Worm (Caenorhabditis elegans) whole organism, L4 larva: ENCODE results near the gene lact-8.

ENCODE experiments used
- D1046.2 ChIP-seq: fragments of 200-800 bp; sonication (Bioruptor generic); IDR thresholded peaks from 2 replicates; pipeline ENCODE4 v1.3.6; 2022; ENCODE audit warnings: missing genetic modification characterization, missing compliant biosample characterization
- F44E2.7 ChIP-seq: fragments of 200-800 bp; sonication (Bioruptor generic); IDR thresholded peaks from 2 replicates; pipeline ENCODE4 v2.1.2; 2022; ENCODE audit warnings: missing genetic modification characterization, missing compliant biosample characterization
- Y5F2A.4 ChIP-seq: fragments of 200-800 bp; sonication (Bioruptor generic); optimal IDR thresholded peaks from 2 replicates; lab custom pipeline; 2018; ENCODE audit warnings: mild to moderate bottlenecking, missing genetic modification characterization, missing compliant biosample characterization
- ZK337.2 ChIP-seq: fragments of 200-800 bp; sonication (Bioruptor generic); IDR thresholded peaks from 2 replicates; pipeline ENCODE4 v1.3.6; 2022; ENCODE audit warnings: missing genetic modification reagents, missing genetic modification characterization, missing compliant biosample characterization
- ZK546.5 ChIP-seq, 2 experiments: sonication (generic microtip); optimal IDR thresholded peaks; 2 replicates each; lab custom pipeline; 2017; ENCODE audit warnings: missing biosample characterization in 2 of 2, missing genetic modification characterization in 2 of 2
- aha-1 ChIP-seq: fragments of 150-350 bp; peaks from one replicate; lab custom pipeline; 2014; ENCODE audit warnings: missing biosample characterization, missing genetic modification characterization
- ama-1 ChIP-seq: fragments of 150-350 bp; optimal IDR thresholded peaks from 2 replicates; lab custom pipeline; 2014; ENCODE audit warnings: inconsistent platforms, mixed read lengths
- arid-1 ChIP-seq: fragments of 200-800 bp; sonication (Bioruptor generic); conservative IDR thresholded peaks from 2 replicates; pipeline ENCODE4 v1.3.6; 2022; ENCODE audit warnings: missing genetic modification reagents, missing genetic modification characterization, missing compliant biosample characterization
- attf-4 ChIP-seq: sonication (generic microtip); optimal IDR thresholded peaks from 3 replicates; lab custom pipeline; 2017; ENCODE audit warnings: missing biosample characterization, missing genetic modification characterization
- ceh-20 ChIP-seq: fragments of 200-800 bp; sonication (Bioruptor generic); IDR thresholded peaks from 2 replicates; pipeline ENCODE4 v1.3.6; 2022; ENCODE audit warnings: missing genetic modification reagents, missing genetic modification characterization, missing compliant biosample characterization
- ceh-28 ChIP-seq: fragments of 150-350 bp; optimal IDR thresholded peaks from 2 replicates; lab custom pipeline; 2014; ENCODE audit warnings: missing biosample characterization, missing genetic modification reagents, missing genetic modification characterization
- ceh-32 ChIP-seq: sonication (generic microtip); optimal IDR thresholded peaks from 2 replicates; lab custom pipeline; 2016; ENCODE audit warnings: mild to moderate bottlenecking, missing genetic modification characterization, missing compliant biosample characterization; ENCODE audit not compliant: poor library complexity
- ces-1 ChIP-seq: fragments of 150-350 bp; sonication (generic microtip); optimal IDR thresholded peaks from 4 replicates; lab custom pipeline; 2014; ENCODE audit warnings: missing biosample characterization, missing genetic modification reagents, missing genetic modification characterization
- ctbp-1 ChIP-seq: fragments of 200-800 bp; sonication (Bioruptor generic); IDR thresholded peaks from 2 replicates; pipeline ENCODE4 v1.3.6; 2022; ENCODE audit warnings: missing genetic modification reagents, missing genetic modification characterization, missing compliant biosample characterization
- dmd-6 ChIP-seq: fragments of 200-800 bp; sonication (Bioruptor generic); IDR thresholded peaks from 2 replicates; pipeline ENCODE4 v1.3.6; 2022; ENCODE audit warnings: missing genetic modification reagents, missing genetic modification characterization, missing compliant biosample characterization
- dmd-8 ChIP-seq: fragments of 200-800 bp; sonication (Bioruptor generic); IDR thresholded peaks from 2 replicates; pipeline ENCODE4 v1.3.6; 2022; ENCODE audit warnings: missing genetic modification characterization, missing compliant biosample characterization
- dmd-9 ChIP-seq: fragments of 200-800 bp; sonication (Bioruptor generic); IDR thresholded peaks from 2 replicates; pipeline ENCODE4 v1.3.6; 2022; ENCODE audit warnings: missing genetic modification reagents, missing genetic modification characterization, missing compliant biosample characterization
- duxl-1 ChIP-seq: sonication (generic microtip); optimal IDR thresholded peaks from 2 replicates; lab custom pipeline; 2016; ENCODE audit warnings: mild to moderate bottlenecking, missing genetic modification characterization, moderate library complexity, missing compliant biosample characterization; ENCODE audit not compliant: poor library complexity
- fos-1 ChIP-seq: fragments of 150-350 bp; optimal IDR thresholded peaks from 2 replicates; lab custom pipeline; 2014; ENCODE audit warnings: missing biosample characterization, missing genetic modification characterization
- gei-8 ChIP-seq: fragments of 200-800 bp; sonication (Bioruptor generic); optimal IDR thresholded peaks from 2 replicates; lab custom pipeline; 2018; ENCODE audit warnings: mild to moderate bottlenecking, missing genetic modification characterization, missing compliant biosample characterization
- hlh-11 ChIP-seq: fragments of 200-800 bp; sonication (Bioruptor generic); optimal IDR thresholded peaks from 2 replicates; lab custom pipeline; 2018; ENCODE audit warnings: mild to moderate bottlenecking, missing genetic modification characterization, missing compliant biosample characterization
- jun-1 ChIP-seq: fragments of 150-350 bp; optimal IDR thresholded peaks from 2 replicates; lab custom pipeline; 2014; ENCODE audit warnings: missing biosample characterization, missing genetic modification reagents, missing genetic modification characterization
- lim-7 ChIP-seq: fragments of 200-800 bp; sonication (Bioruptor generic); IDR thresholded peaks from 2 replicates; pipeline ENCODE4 v1.3.6; 2022; ENCODE audit warnings: missing genetic modification characterization, missing compliant biosample characterization
- lin-29 ChIP-seq: fragments of 200-800 bp; sonication (Bioruptor generic); IDR thresholded peaks from 2 replicates; pipeline ENCODE4 v1.3.6; 2022; ENCODE audit warnings: missing genetic modification reagents, missing genetic modification characterization, missing compliant biosample characterization
- lin-39 ChIP-seq: fragments of 150-350 bp; optimal IDR thresholded peaks from 2 replicates; lab custom pipeline; 2014; ENCODE audit warnings: missing biosample characterization, missing genetic modification reagents, missing genetic modification characterization
- mdt-29 ChIP-seq: fragments of 200-800 bp; sonication (Bioruptor generic); IDR thresholded peaks from 2 replicates; pipeline ENCODE4 v1.3.6; 2022; ENCODE audit warnings: missing genetic modification reagents, missing genetic modification characterization, missing compliant biosample characterization
- mep-1 ChIP-seq: fragments of 150-350 bp; sonication (generic microtip); optimal IDR thresholded peaks from 3 replicates; lab custom pipeline; 2014; ENCODE audit warnings: missing biosample characterization, missing genetic modification characterization
- mxl-3 ChIP-seq: fragments of 200-800 bp; sonication (Bioruptor generic); optimal IDR thresholded peaks from 2 replicates; lab custom pipeline; 2018; ENCODE audit warnings: mild to moderate bottlenecking, missing genetic modification characterization, missing compliant biosample characterization
- nhr-10 ChIP-seq: fragments of 150-350 bp; optimal IDR thresholded peaks from 2 replicates; lab custom pipeline; 2014; ENCODE audit warnings: missing biosample characterization, missing genetic modification characterization
- nhr-102 ChIP-seq: sonication (generic microtip); optimal IDR thresholded peaks from 2 replicates; lab custom pipeline; 2016; ENCODE audit warnings: mild to moderate bottlenecking, missing genetic modification characterization, moderate library complexity, missing compliant biosample characterization
- nhr-11 ChIP-seq: fragments of 150-350 bp; optimal IDR thresholded peaks from 2 replicates; lab custom pipeline; 2014; ENCODE audit warnings: missing biosample characterization, missing genetic modification characterization
- nhr-111 ChIP-seq: fragments of 200-800 bp; sonication (Bioruptor generic); optimal IDR thresholded peaks from 2 replicates; lab custom pipeline; 2018; ENCODE audit warnings: mild to moderate bottlenecking, missing genetic modification characterization, missing compliant biosample characterization
- nhr-237 ChIP-seq: sonication (generic microtip); optimal IDR thresholded peaks from 2 replicates; lab custom pipeline; 2017; ENCODE audit warnings: missing biosample characterization, missing genetic modification characterization
- nhr-25 ChIP-seq: sonication (generic microtip); optimal IDR thresholded peaks from 2 replicates; lab custom pipeline; 2017; ENCODE audit warnings: missing genetic modification characterization, mild to moderate bottlenecking, missing compliant biosample characterization, antibody characterized with exemption, moderate library complexity, borderline replicate concordance; ENCODE audit not compliant: insufficient read depth
- nhr-28 ChIP-seq: fragments of 150-350 bp; optimal IDR thresholded peaks from 2 replicates; lab custom pipeline; 2014; ENCODE audit warnings: missing biosample characterization, missing genetic modification characterization
- nhr-48 ChIP-seq: sonication (generic microtip); optimal IDR thresholded peaks from 2 replicates; lab custom pipeline; 2016; ENCODE audit warnings: mild to moderate bottlenecking, missing genetic modification characterization, missing compliant biosample characterization
- nhr-76 ChIP-seq: fragments of 150-350 bp; optimal IDR thresholded peaks from 2 replicates; lab custom pipeline; 2014; ENCODE audit warnings: missing biosample characterization, missing genetic modification characterization
- nhr-77 ChIP-seq: fragments of 150-350 bp; optimal IDR thresholded peaks from 2 replicates; lab custom pipeline; 2014; ENCODE audit warnings: missing biosample characterization, missing genetic modification characterization
- pha-4 ChIP-seq, 2 experiments: fragments of 150-350 bp in 1 of 2; fragments of 200-800 bp in 1 of 2; sonication (Bioruptor generic) in 1 of 2; IDR thresholded peaks in 1 of 2; optimal IDR thresholded peaks in 1 of 2; 2 replicates each; pipeline versions ENCODE4 v1.3.6 to Lab custom; 2014 to 2022; ENCODE audit warnings: missing genetic modification characterization in 2 of 2, missing genetic modification reagents in 2 of 2, missing biosample characterization in 1 of 2, missing compliant biosample characterization in 1 of 2
- saeg-2 ChIP-seq: fragments of 200-800 bp; sonication (Bioruptor generic); IDR thresholded peaks from 2 replicates; pipeline ENCODE4 v1.3.6; 2022; ENCODE audit warnings: missing genetic modification reagents, missing genetic modification characterization, missing compliant biosample characterization
- sdz-12 ChIP-seq: fragments of 200-800 bp; sonication (Bioruptor generic); optimal IDR thresholded peaks from 2 replicates; lab custom pipeline; 2018; ENCODE audit warnings: mild to moderate bottlenecking, missing genetic modification characterization, missing compliant biosample characterization
- set-16 ChIP-seq: fragments of 200-800 bp; sonication (Bioruptor generic); IDR thresholded peaks from 2 replicates; pipeline ENCODE4 v1.3.6; 2022; ENCODE audit warnings: missing genetic modification reagents, missing genetic modification characterization, missing compliant biosample characterization
- snpc-1.2 ChIP-seq: fragments of 200-800 bp; sonication (Bioruptor generic); IDR thresholded peaks from 2 replicates; pipeline ENCODE4 v1.3.6; 2022; ENCODE audit warnings: missing genetic modification reagents, missing genetic modification characterization, missing compliant biosample characterization
- spr-3 ChIP-seq: fragments of 200-800 bp; sonication (Bioruptor generic); optimal IDR thresholded peaks from 2 replicates; lab custom pipeline; 2018; ENCODE audit warnings: mild to moderate bottlenecking, missing genetic modification characterization, missing compliant biosample characterization
- tag-97 ChIP-seq: fragments of 200-800 bp; sonication (Bioruptor generic); IDR thresholded peaks from 2 replicates; pipeline ENCODE4 v1.3.6; 2022; ENCODE audit warnings: missing genetic modification characterization, missing compliant biosample characterization
- tra-1 ChIP-seq: fragments of 200-800 bp; sonication (Bioruptor generic); IDR thresholded peaks from 2 replicates; pipeline ENCODE4 v1.3.6; 2022; ENCODE audit warnings: missing genetic modification reagents, missing genetic modification characterization, missing compliant biosample characterization
- unc-130 ChIP-seq: sonication (generic microtip); optimal IDR thresholded peaks from 2 replicates; lab custom pipeline; 2016; ENCODE audit warnings: missing genetic modification reagents, missing genetic modification characterization, missing compliant biosample characterization
- unc-39 ChIP-seq: sonication (generic microtip); optimal IDR thresholded peaks from 2 replicates; lab custom pipeline; 2017; ENCODE audit warnings: missing biosample characterization, missing genetic modification characterization
- zip-11 ChIP-seq: fragments of 200-800 bp; sonication (Bioruptor generic); IDR thresholded peaks from 2 replicates; pipeline ENCODE4 v1.3.6; 2022; ENCODE audit warnings: missing genetic modification characterization, missing compliant biosample characterization
- zip-2 ChIP-seq: fragments of 150-350 bp; optimal IDR thresholded peaks from 2 replicates; lab custom pipeline; 2014; ENCODE audit warnings: missing biosample characterization, missing genetic modification characterization
- ztf-7 ChIP-seq: fragments of 150-350 bp; optimal IDR thresholded peaks from 2 replicates; lab custom pipeline; 2014; ENCODE audit warnings: missing biosample characterization, missing genetic modification characterization

Gene lact-8

ce11 chrV:11123817-11124337 lies 30.5 kb upstream of the lact-8 start, which contains the start of the genes atp-5 and lmtr-3 (continued):
- TF ChIP-seq nhr-76 (tag; lab: Kevin White, UChicago) (no peak), zip-2 (no peak), hlh-11 (tag; lab: Kevin White, UChicago) (peak; percentile 79), mep-1 (tag; lab: Kevin White, UChicago) (peak; percentile 81), set-16 (GFP tag; lab: Robert Waterston, UW) (no peak), snpc-1.2 (GFP tag; lab: Robert Waterston, UW) (no peak), unc-130 (GFP tag; lab: Kevin White, UChicago) (peak; percentile 96), ztf-7 (tag; lab: Kevin White, UChicago) (no peak), pha-4 (GFP tag; IDR thresholded peaks at IDR 0.05; lab: Robert Waterston, UW) (0 out of 2 replicates have a peak, but pooled peaks have one; percentile 14), pha-4 (tag; optimal IDR thresholded peaks at IDR 0.05; lab: Kevin White, UChicago) (no peak), F44E2.7 (GFP tag; lab: Robert Waterston, UW) (no peak), sdz-12 (GFP tag; lab: Kevin White, UChicago) (no peak), ctbp-1 (peak; percentile 20; the same call in 1 of the 2 replicates), ces-1 (GFP tag; lab: Kevin White, UChicago) (no peak), nhr-77 (tag; lab: Kevin White, UChicago) (peak; percentile 8), nhr-102 (no peak), duxl-1 (tag; lab: Kevin White, UChicago) (peak; percentile 31), mxl-3 (peak; percentile 76), dmd-8 (GFP tag; lab: Robert Waterston, UW) (no peak), tag-97 (GFP tag; lab: Robert Waterston, UW) (0 out of 2 replicates have a peak, but pooled peaks have one; percentile 23), jun-1 (no peak), arid-1 (no peak; the same call in 1 of the 2 replicates), dmd-6 (GFP tag; lab: Robert Waterston, UW) (peak; percentile 85), mdt-29 (GFP tag; lab: Robert Waterston, UW) (no peak), ZK337.2 (GFP tag; lab: Robert Waterston, UW) (peak; percentile 86; the same call in 1 of the 2 replicates), gei-8 (GFP tag; lab: Kevin White, UChicago) (no peak), unc-39 (tag; lab: Kevin White, UChicago) (no peak), lin-29 (no peak), nhr-111 (GFP tag; lab: Kevin White, UChicago) (no peak), nhr-48 (tag; lab: Kevin White, UChicago) (peak; percentile 50), nhr-11 (tag; lab: Kevin White, UChicago) (no peak), Y5F2A.4 (GFP tag; lab: Kevin White, UChicago) (no peak), ceh-28 (tag; lab: Kevin White, UChicago) (no peak), lim-7 (GFP tag; lab: Robert Waterston, UW) (no peak), nhr-28 (tag; lab: Kevin White, UChicago) (peak; percentile 69), tra-1 (GFP tag; lab: Robert Waterston, UW) (peak; percentile 65; the same call in 1 of the 2 replicates), lin-39 (tag; lab: Kevin White, UChicago) (no peak), D1046.2 (GFP tag; lab: Robert Waterston, UW) (no peak), attf-4 (tag; lab: Kevin White, UChicago) (no peak), ceh-32 (tag; lab: Kevin White, UChicago) (no peak), nhr-25 (tag; lab: Kevin White, UChicago) (peak; percentile 52), aha-1 (peak; percentile 16), nhr-10 (tag; lab: Kevin White, UChicago) (no peak), fos-1 (tag; lab: Kevin White, UChicago) (no peak), ZK546.5 (tag; optimal IDR thresholded peaks at IDR 0.05; lab: Kevin White, UChicago) (no peak), ama-1 (lab: Kevin White, UChicago) (no peak), ceh-20 (GFP tag; lab: Robert Waterston, UW) (no peak), nhr-237 (tag; lab: Kevin White, UChicago) (no peak), spr-3 (no peak), saeg-2 (GFP tag; lab: Robert Waterston, UW) (no peak), dmd-9 (GFP tag; lab: Robert Waterston, UW) (peak; percentile 78), zip-11 (GFP tag; lab: Robert Waterston, UW) (no peak)
